Worm (Caenorhabditis elegans) whole organism, L1 larva: Measurements from ENCODE around the gene mtm-5.
A peak's percentile ranks its signal among the peaks of the same experiment; 100 is the strongest.

ENCODE experiments used
- C04F5.9 ChIP-seq: sonication (generic microtip); optimal IDR thresholded peaks from 2 replicates; lab custom pipeline; 2016; ENCODE audit warnings: missing genetic modification characterization, missing compliant biosample characterization
- aly-2 ChIP-seq: fragments of 150-350 bp; optimal IDR thresholded peaks from 2 replicates; lab custom pipeline; 2014; ENCODE audit warnings: missing biosample characterization, missing genetic modification characterization
- ceh-63 ChIP-seq: fragments of 200-800 bp; sonication (Bioruptor generic); optimal IDR thresholded peaks from 2 replicates; lab custom pipeline; 2018; ENCODE audit warnings: mild to moderate bottlenecking, missing genetic modification characterization, missing compliant biosample characterization
- ceh-88 ChIP-seq: fragments of 200-800 bp; sonication (Bioruptor generic); IDR thresholded peaks from 2 replicates; pipeline ENCODE4 v1.3.6; 2022; ENCODE audit warnings: missing genetic modification characterization, missing compliant biosample characterization
- dsc-1 ChIP-seq: sonication (generic microtip); optimal IDR thresholded peaks from 2 replicates; lab custom pipeline; 2016; ENCODE audit warnings: mild to moderate bottlenecking, missing genetic modification characterization, missing compliant biosample characterization
- efl-1 ChIP-seq, 4 experiments: fragments of 150-350 bp; optimal IDR thresholded peaks in 3 of 4; peaks in 1 of 4; 1 replicate in 1 of 4; 2 replicates in 3 of 4; lab custom pipeline; 2014; ENCODE audit warnings: missing biosample characterization in 2 of 4, missing genetic modification characterization in 2 of 4, missing genetic modification reagents in 2 of 4
- efl-3 ChIP-seq: fragments of 200-800 bp; sonication (Bioruptor generic); optimal IDR thresholded peaks from 2 replicates; lab custom pipeline; 2018; ENCODE audit warnings: mild to moderate bottlenecking, missing genetic modification characterization, missing compliant biosample characterization
- egl-13 ChIP-seq: sonication (generic microtip); optimal IDR thresholded peaks from 2 replicates; lab custom pipeline; 2016; ENCODE audit warnings: missing genotype, missing genetic modification reagents, missing genetic modification characterization, missing compliant biosample characterization
- egl-27 ChIP-seq, 2 experiments: fragments of 150-350 bp in 1 of 2; sonication (generic microtip); optimal IDR thresholded peaks; 3 replicates each; lab custom pipeline; 2017 to 2018; ENCODE audit warnings: missing biosample characterization in 2 of 2, missing genetic modification characterization in 2 of 2, missing genetic modification reagents in 2 of 2
- elt-2 ChIP-seq: sonication (generic microtip); optimal IDR thresholded peaks from 2 replicates; lab custom pipeline; 2016; ENCODE audit warnings: missing genetic modification characterization, mild to moderate bottlenecking, inconsistent platforms, missing compliant biosample characterization, missing genetic modification reagents
- elt-3 ChIP-seq, 6 experiments: fragments of 150-350 bp in 1 of 6; sonication (generic microtip); optimal IDR thresholded peaks; 2 replicates each; lab custom pipeline; 2017 to 2018; ENCODE audit warnings: missing biosample characterization in 6 of 6, missing genetic modification characterization in 6 of 6, inconsistent platforms in 1 of 6
- ets-5 ChIP-seq: fragments of 200-800 bp; sonication (Bioruptor generic); IDR thresholded peaks from 2 replicates; pipeline ENCODE4 v1.3.6; 2022; ENCODE audit warnings: missing genetic modification characterization, missing compliant biosample characterization
- fkh-4 ChIP-seq: sonication (generic microtip); optimal IDR thresholded peaks from 2 replicates; lab custom pipeline; 2016; ENCODE audit warnings: missing compliant biosample characterization, missing genetic modification characterization, borderline replicate concordance
- fkh-8 ChIP-seq: sonication (generic microtip); optimal IDR thresholded peaks from 2 replicates; lab custom pipeline; 2016; ENCODE audit warnings: mild to moderate bottlenecking, missing genetic modification characterization, missing compliant biosample characterization
- fos-1 ChIP-seq: fragments of 150-350 bp; optimal IDR thresholded peaks from 2 replicates; lab custom pipeline; 2014; ENCODE audit warnings: missing biosample characterization, missing genetic modification characterization
- lin-14 ChIP-seq: fragments of 200-800 bp; sonication (Bioruptor generic); optimal IDR thresholded peaks from 2 replicates; lab custom pipeline; 2018; ENCODE audit warnings: mild to moderate bottlenecking, missing genetic modification characterization, moderate library complexity, missing compliant biosample characterization
- lin-15B ChIP-seq: fragments of 150-350 bp; sonication (generic microtip); optimal IDR thresholded peaks from 3 replicates; lab custom pipeline; 2014; ENCODE audit warnings: missing biosample characterization, missing genetic modification characterization
- lin-35 ChIP-seq, 2 experiments: fragments of 150-350 bp; optimal IDR thresholded peaks; 2 replicates each; lab custom pipeline; 2014; ENCODE audit warnings: missing biosample characterization in 2 of 2, missing genetic modification characterization in 2 of 2, missing genetic modification reagents in 2 of 2
- nhr-12 ChIP-seq: sonication (generic microtip); optimal IDR thresholded peaks from 2 replicates; lab custom pipeline; 2017; ENCODE audit warnings: missing biosample characterization, missing genetic modification characterization
- nhr-47 ChIP-seq: sonication (generic microtip); optimal IDR thresholded peaks from 2 replicates; lab custom pipeline; 2016; ENCODE audit warnings: mild to moderate bottlenecking, missing genetic modification characterization, moderate library complexity, missing compliant biosample characterization
- nhr-77 ChIP-seq: fragments of 150-350 bp; optimal IDR thresholded peaks from 2 replicates; lab custom pipeline; 2014; ENCODE audit warnings: missing biosample characterization, missing genetic modification characterization
- pqm-1 ChIP-seq: sonication (generic microtip); optimal IDR thresholded peaks from 3 replicates; lab custom pipeline; 2017; ENCODE audit warnings: missing biosample characterization, missing genetic modification characterization
- snpc-4 ChIP-seq: fragments of 150-350 bp; optimal IDR thresholded peaks from 2 replicates; lab custom pipeline; 2014; ENCODE audit warnings: missing biosample characterization, missing genetic modification characterization
- snu-23 ChIP-seq: sonication (generic microtip); optimal IDR thresholded peaks from 2 replicates; lab custom pipeline; 2016; ENCODE audit warnings: missing genetic modification characterization, missing compliant biosample characterization
- swsn-7 ChIP-seq: sonication (generic microtip); optimal IDR thresholded peaks from 2 replicates; lab custom pipeline; 2016; ENCODE audit warnings: missing genetic modification characterization, missing compliant biosample characterization
- tbx-2 ChIP-seq: sonication (generic microtip); optimal IDR thresholded peaks from 2 replicates; lab custom pipeline; 2016; ENCODE audit warnings: missing genetic modification characterization, missing compliant biosample characterization
- tlp-1 ChIP-seq: fragments of 150-350 bp; optimal IDR thresholded peaks from 2 replicates; lab custom pipeline; 2014; ENCODE audit warnings: missing biosample characterization, missing genetic modification characterization
- unc-30 ChIP-seq: sonication (generic microtip); optimal IDR thresholded peaks from 2 replicates; lab custom pipeline; 2017; ENCODE audit warnings: missing biosample characterization, missing genetic modification characterization
- unc-62 ChIP-seq: fragments of 150-350 bp; optimal IDR thresholded peaks from 2 replicates; lab custom pipeline; 2014; ENCODE audit warnings: missing biosample characterization, missing genetic modification reagents, missing genetic modification characterization
- ztf-11 ChIP-seq, 2 experiments: sonication (generic microtip); optimal IDR thresholded peaks; 2 replicates each; lab custom pipeline; 2016 to 2017; ENCODE audit warnings: missing genetic modification characterization in 2 of 2, missing biosample characterization in 1 of 2, missing compliant biosample characterization in 1 of 2
- ztf-4 ChIP-seq: fragments of 150-350 bp; optimal IDR thresholded peaks from 2 replicates; lab custom pipeline; 2014; ENCODE audit warnings: missing biosample characterization, missing genetic modification characterization

The mtm-5 gene

DNA sequence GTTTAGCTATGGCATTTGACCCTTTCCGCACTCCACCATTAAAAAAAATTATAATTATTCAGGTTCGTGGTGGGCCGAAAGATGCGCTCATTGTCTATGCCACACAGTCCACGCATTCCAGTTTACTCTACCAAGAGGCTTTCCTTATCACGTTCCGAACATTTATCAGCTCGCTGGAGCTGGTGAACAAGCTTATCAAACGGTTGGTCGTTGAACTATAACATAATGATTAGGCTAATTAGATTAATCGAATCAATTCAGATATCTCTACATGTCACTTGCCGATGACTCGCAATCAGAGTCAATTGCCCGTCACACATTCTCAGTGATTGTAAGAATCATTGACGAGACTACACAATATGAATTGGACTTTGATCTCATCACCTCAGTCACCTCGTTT is 26.2 kb upstream of the mtm-5 start:
- TF ChIP-seq elt-2 (tag; lab: Kevin White, UChicago) = peak; percentile 37
- no peak for TF ChIP-seq unc-30 (tag; lab: Kevin White, UChicago)

DNA sequence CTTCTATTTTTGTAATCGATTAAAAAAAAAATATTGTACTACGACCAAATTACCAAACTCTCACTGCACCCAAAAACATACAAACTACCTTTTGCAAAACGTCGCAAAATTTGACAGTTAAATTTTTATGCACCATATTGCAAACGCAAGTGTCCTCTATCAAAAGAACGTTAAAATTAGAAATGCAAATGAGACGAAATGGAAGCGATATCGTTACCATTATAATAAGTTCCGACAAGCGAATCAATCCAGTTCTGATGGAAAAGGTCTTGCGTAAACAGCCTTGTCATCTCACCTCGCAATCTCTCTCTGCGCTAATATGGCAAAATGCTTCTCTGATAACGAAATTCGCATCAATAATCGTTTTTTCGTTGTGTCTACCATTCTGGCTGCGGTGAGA is 24.9 kb upstream of the mtm-5 start:
- peak in 1 of 6 experiments; percentile 2 for TF ChIP-seq elt-3 (tag; optimal IDR thresholded peaks at IDR 0.05; lab: Kevin White, UChicago)
- no peak for TF ChIP-seq ceh-63 (GFP tag; lab: Kevin White, UChicago)
- TF ChIP-seq, all 84 proteins: peak for 1

DNA sequence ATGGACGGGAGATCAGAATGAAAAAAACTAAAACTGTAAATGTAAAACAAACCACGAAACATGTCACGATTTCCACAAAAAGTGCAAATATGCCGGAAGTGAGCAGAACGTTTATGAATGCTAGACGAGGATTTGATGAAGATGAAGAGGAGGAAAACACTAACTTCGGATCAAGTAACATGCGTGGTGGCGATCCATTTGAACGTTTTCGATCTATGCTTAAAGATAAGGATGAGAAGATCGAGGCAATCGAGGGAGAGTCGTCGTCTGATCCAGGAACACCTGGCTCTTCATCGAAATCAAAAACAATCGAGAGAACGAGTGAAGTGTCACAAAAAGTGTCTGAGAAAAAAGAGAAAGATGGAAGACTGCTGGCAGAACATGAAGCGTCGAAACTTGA is 22.1 kb upstream of the mtm-5 start:
- no peak for TF ChIP-seq egl-27 (tag; optimal IDR thresholded peaks at IDR 0.05; lab: Kevin White, UChicago)
- TF ChIP-seq, all 84 proteins: peak for 0

DNA sequence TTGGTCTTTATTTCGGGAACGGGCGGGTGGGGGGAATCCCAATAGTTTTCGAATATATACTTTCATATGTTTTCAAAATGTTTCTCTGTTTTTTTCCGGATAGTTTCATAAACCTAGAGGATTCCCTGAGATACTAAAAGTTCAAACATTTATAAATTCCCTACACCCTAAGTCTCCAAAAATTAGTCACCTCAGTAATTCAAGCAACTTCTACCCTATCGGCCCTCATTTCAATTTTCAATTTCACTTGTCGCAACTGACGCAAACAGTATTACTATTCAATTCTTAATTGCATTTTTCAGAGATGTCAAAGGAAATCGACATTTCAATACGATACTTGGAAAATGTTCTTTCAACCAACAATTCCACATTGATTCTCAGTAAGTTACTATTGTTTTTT is 20.8 kb upstream of the mtm-5 start, which contains the start of gene Y34B4A.4:
TSS of gene Y34B4A.4 (plus strand) at position 301 of the 400 bp plus-strand sequence.
- TF ChIP-seq ztf-4 (tag; lab: Kevin White, UChicago) = no peak
- no peak for TF ChIP-seq swsn-7
- no peak for TF ChIP-seq snu-23
- no peak for TF ChIP-seq egl-13
- TF ChIP-seq lin-14 = no peak
- no peak for TF ChIP-seq unc-62 (GFP tag; lab: Kevin White, UChicago)
- no peak for TF ChIP-seq nhr-12
- no peak for TF ChIP-seq efl-3 (GFP tag; lab: Kevin White, UChicago)
- TF ChIP-seq snpc-4 (tag; lab: Kevin White, UChicago) = no peak
- TF ChIP-seq lin-35 (GFP tag; optimal IDR thresholded peaks at IDR 0.05; lab: Kevin White, UChicago) = no peak
- no peak for TF ChIP-seq ceh-88 (GFP tag; lab: Robert Waterston, UW)
- no peak for TF ChIP-seq aly-2 (tag; lab: Kevin White, UChicago)
- TF ChIP-seq ets-5 = no peak
- TF ChIP-seq lin-15B = no peak
- no peak for TF ChIP-seq efl-1 (optimal IDR thresholded peaks at IDR 0.05; lab: Kevin White, UChicago)
- TF ChIP-seq efl-1 (GFP tag; optimal IDR thresholded peaks at IDR 0.05 in 1 of 2; lab: Kevin White, UChicago) = no peak
- TF ChIP-seq C04F5.9 (tag; lab: Kevin White, UChicago) = no peak

DNA sequence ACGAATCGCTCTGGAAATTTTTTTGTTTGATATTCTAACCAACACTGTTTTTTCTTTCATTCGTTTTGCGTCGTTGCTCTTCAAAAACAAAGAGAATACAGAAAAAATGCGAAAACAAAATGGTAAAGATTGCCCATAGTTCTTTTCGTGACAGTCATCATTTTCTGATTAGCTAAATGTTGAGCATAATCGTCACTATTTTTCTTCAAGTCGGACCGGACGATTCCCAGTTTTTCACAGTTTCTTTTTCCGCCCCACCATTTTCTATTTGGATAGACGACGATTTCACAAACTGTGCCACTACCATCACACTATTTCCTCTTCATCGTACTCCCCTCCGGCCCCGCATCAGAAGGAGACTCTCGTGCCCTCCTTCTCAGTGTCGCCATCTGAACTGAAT is 20.4 kb upstream of the mtm-5 start:
- peak; percentile 9 for TF ChIP-seq dsc-1 (tag; lab: Kevin White, UChicago)
- TF ChIP-seq egl-13 = no peak

DNA sequence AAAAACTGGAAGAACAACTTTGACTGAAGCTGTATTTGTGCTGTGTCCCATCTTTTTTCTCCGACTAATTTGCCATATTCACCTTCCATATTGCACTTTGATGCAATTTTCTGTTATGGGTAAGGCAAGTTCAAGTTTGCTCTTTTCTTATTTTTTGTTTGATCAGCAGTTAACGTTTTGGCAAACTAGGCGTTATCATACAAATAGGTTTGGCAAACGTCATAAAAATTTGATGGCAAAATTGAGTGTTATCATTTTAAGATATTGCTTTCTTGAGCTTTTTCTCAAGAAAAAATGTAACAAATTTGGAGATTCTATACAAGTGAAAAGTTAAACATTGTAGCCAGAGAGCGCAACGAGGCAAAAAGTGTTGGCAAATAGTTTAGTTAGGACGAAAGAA is 18.8 kb upstream of the mtm-5 start:
- peak; percentile 6 for TF ChIP-seq tlp-1 (tag; lab: Kevin White, UChicago)
- peak; percentile 31 for TF ChIP-seq elt-2 (tag; lab: Kevin White, UChicago)
- no peak for TF ChIP-seq ztf-11 (tag; optimal IDR thresholded peaks at IDR 0.05; lab: Kevin White, UChicago)
- no peak for TF ChIP-seq efl-3 (GFP tag; lab: Kevin White, UChicago)

DNA sequence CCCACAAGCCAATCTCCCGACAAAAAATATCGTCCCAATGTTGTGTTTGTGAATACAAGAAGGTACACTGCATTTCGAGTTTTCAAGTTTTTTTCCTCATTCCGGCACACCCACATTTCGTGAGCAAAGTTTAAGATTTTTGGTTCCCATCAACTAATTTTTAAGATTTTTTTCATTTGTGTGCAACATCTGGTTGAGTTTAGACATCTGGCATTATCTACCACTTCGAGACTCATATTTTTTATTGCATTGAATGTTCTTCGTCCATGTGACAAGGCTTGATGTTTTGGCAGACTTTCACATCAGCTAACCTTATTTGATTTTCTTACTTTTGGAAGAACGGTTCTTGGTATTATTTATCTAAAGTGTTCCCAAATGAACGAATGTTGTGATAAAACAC is 17.2 kb upstream of the mtm-5 start:
- TF ChIP-seq tbx-2 (tag; lab: Kevin White, UChicago) = no peak
- no peak for TF ChIP-seq pqm-1
- peak; percentile 97 for TF ChIP-seq dsc-1 (tag; lab: Kevin White, UChicago)
- no peak for TF ChIP-seq nhr-12
- peak; percentile 86 for TF ChIP-seq fkh-4 (tag; lab: Kevin White, UChicago)

DNA sequence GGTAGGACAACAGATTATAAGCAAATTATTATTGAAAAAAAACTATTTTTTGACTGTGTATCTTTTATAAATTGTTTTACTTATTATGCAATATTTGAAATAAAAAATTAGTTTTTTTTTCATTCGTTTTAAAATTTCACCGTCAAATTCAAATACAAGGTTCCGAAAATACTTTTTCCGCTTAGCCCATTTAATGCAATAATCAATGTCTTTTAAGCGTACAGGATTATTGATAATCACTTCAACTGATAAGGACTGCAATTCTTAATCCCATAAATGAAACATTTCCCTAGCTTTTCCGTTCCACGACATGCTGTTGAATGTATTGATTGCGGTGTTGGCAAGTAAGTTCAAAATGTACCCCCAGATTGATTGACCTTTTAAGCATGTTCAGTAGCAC is 13.8 kb upstream of the mtm-5 start, which contains the start of gene nspg-12:
TSS of gene nspg-12 (plus strand) at position 301 of the 400 bp plus-strand sequence.
- peak; percentile 52 for TF ChIP-seq elt-2 (tag; lab: Kevin White, UChicago)
- no peak for TF ChIP-seq efl-1 (optimal IDR thresholded peaks at IDR 0.05; lab: Kevin White, UChicago)
- no peak for TF ChIP-seq efl-1 (GFP tag; optimal IDR thresholded peaks at IDR 0.05 in 1 of 2; lab: Kevin White, UChicago)
- no peak for TF ChIP-seq nhr-47
- no peak for TF ChIP-seq ceh-63 (GFP tag; lab: Kevin White, UChicago)
- TF ChIP-seq fkh-8 (tag; lab: Kevin White, UChicago) = no peak
- no peak for TF ChIP-seq nhr-77
- TF ChIP-seq fos-1 (tag; lab: Kevin White, UChicago) = no peak
- TF ChIP-seq, all 84 proteins: peak for 1
